Worm (Caenorhabditis elegans) whole organism, L2 larva: ENCODE data around the gene cul-2.

ENCODE experiments used
- fos-1 ChIP-seq: fragments of 150-350 bp; optimal IDR thresholded peaks from 2 replicates; lab custom pipeline; 2014; ENCODE audit warnings: missing biosample characterization, missing genetic modification characterization
- lin-13 ChIP-seq: fragments of 150-350 bp; optimal IDR thresholded peaks from 2 replicates; lab custom pipeline; 2014; ENCODE audit warnings: missing biosample characterization, missing genetic modification reagents, missing genetic modification characterization
- nhr-129 ChIP-seq: fragments of 150-350 bp; optimal IDR thresholded peaks from 2 replicates; lab custom pipeline; 2014; ENCODE audit warnings: missing biosample characterization, missing genetic modification characterization
- zag-1 ChIP-seq: fragments of 150-350 bp; optimal IDR thresholded peaks from 2 replicates; lab custom pipeline; 2014; ENCODE audit warnings: missing biosample characterization, missing genetic modification characterization

DNA sequence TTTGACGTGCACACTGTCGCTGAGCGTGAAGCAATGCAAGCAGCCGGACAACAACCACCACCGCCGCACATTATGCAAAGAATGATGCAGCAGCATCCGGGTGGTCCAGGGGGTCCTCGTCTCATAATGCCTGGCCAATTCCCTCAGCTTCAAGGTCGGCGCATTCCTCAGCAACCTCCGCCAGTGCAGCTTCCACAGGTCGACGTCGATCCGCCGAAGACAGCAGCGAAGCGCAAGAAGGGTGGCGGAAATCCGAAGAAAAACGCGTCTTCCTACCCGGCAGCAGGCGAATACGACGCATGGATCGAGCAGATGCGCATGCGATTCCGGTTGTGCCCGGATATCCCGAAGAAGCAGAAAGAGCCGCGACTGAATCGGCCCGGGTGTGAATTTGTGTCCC is 35.7 kb upstream of the cul-2 start:
- no peak for TF ChIP-seq zag-1 (tag; lab: Kevin White, UChicago)
- no peak for TF ChIP-seq nhr-129 (tag; lab: Kevin White, UChicago)
- TF ChIP-seq fos-1 = no peak
- no peak for TF ChIP-seq lin-13 (GFP tag; lab: Kevin White, UChicago)
